Fruit fly (Drosophila melanogaster) whole organism, embryonic: Measurements from ENCODE around the gene CG43897.

Experiments
- ATbp ChIP-seq: fragments of 200-800 bp; sonication (Bioruptor generic); optimal IDR thresholded peaks from 2 replicates; lab custom pipeline; 2017; ENCODE audit warnings: missing biosample characterization, mild to moderate bottlenecking, missing genetic modification characterization, missing genetic modification reagents
- Atf-2 ChIP-seq: fragments of 200-800 bp; sonication (Bioruptor generic); optimal IDR thresholded peaks from 2 replicates; lab custom pipeline; 2016; ENCODE audit warnings: missing biosample characterization, missing genetic modification characterization
- Atf6 ChIP-seq: fragments of 200-800 bp; sonication (Bioruptor generic); IDR thresholded peaks from 2 replicates; pipeline ENCODE4 v1.3.6; 2022; ENCODE audit warnings: missing biosample characterization, missing genetic modification characterization
- Bteb2 ChIP-seq: fragments of 200-800 bp; sonication (Bioruptor generic); optimal IDR thresholded peaks from 2 replicates; lab custom pipeline; 2016; ENCODE audit warnings: missing biosample characterization, missing genetic modification characterization
- CG10267 ChIP-seq: fragments of 200-800 bp; sonication (Bioruptor generic); optimal IDR thresholded peaks from 2 replicates; lab custom pipeline; 2018; ENCODE audit warnings: missing biosample characterization, mild to moderate bottlenecking, missing genetic modification characterization, moderate library complexity
- CG10366 ChIP-seq: fragments of 200-800 bp; sonication (Bioruptor generic); IDR thresholded peaks from 2 replicates; pipeline ENCODE4 v1.3.6; 2022; ENCODE audit warnings: missing biosample characterization, missing genetic modification characterization
- CG17186 ChIP-seq: fragments of 200-800 bp; sonication (Bioruptor generic); optimal IDR thresholded peaks from 3 replicates; lab custom pipeline; 2017; ENCODE audit warnings: missing biosample characterization, missing genetic modification reagents, missing genetic modification characterization
- CG18476 ChIP-seq: fragments of 200-800 bp; sonication (Bioruptor generic); optimal IDR thresholded peaks from 2 replicates; lab custom pipeline; 2016; ENCODE audit warnings: missing biosample characterization, mild to moderate bottlenecking, missing genetic modification characterization
- CG2199 ChIP-seq: fragments of 200-800 bp; sonication (Bioruptor generic); IDR thresholded peaks from 3 replicates; pipeline ENCODE4 v1.3.6; 2022; ENCODE audit warnings: missing biosample characterization, missing genetic modification characterization
- CG2889 ChIP-seq: fragments of 200-800 bp; sonication (Bioruptor generic); IDR thresholded peaks from 3 replicates; pipeline ENCODE4 v1.3.6; 2022; ENCODE audit warnings: missing biosample characterization, missing genetic modification characterization
- CG4360 ChIP-seq: fragments of 200-800 bp; sonication (Bioruptor generic); IDR thresholded peaks from 2 replicates; pipeline ENCODE4 v1.3.6; 2022; ENCODE audit warnings: missing biosample characterization, missing genetic modification characterization
- CG43689 ChIP-seq: fragments of 200-800 bp; sonication (Bioruptor generic); IDR thresholded peaks from 2 replicates; pipeline ENCODE4 v1.3.6; 2022; ENCODE audit warnings: missing biosample characterization, missing genetic modification characterization
- CG4854 ChIP-seq: fragments of 200-800 bp; sonication (Bioruptor generic); optimal IDR thresholded peaks from 2 replicates; lab custom pipeline; 2016; ENCODE audit warnings: missing biosample characterization, missing genetic modification characterization, inconsistent platforms
- CG6654 ChIP-seq: fragments of 200-800 bp; sonication (Bioruptor generic); optimal IDR thresholded peaks from 2 replicates; lab custom pipeline; 2017; ENCODE audit warnings: missing biosample characterization, mild to moderate bottlenecking, missing genetic modification characterization
- CG6791 ChIP-seq: fragments of 200-800 bp; sonication (Bioruptor generic); IDR thresholded peaks from 3 replicates; pipeline ENCODE4 v1.3.6; 2022; ENCODE audit warnings: missing biosample characterization, missing genetic modification characterization; ENCODE audit not compliant: partially characterized antibody
- CG9932 ChIP-seq: fragments of 200-800 bp; sonication (Bioruptor generic); IDR thresholded peaks from 2 replicates; pipeline ENCODE4 v1.3.6; 2022; ENCODE audit warnings: missing biosample characterization, missing genetic modification characterization
- Camta ChIP-seq: fragments of 200-800 bp; sonication (Bioruptor generic); optimal IDR thresholded peaks from 2 replicates; lab custom pipeline; 2016; ENCODE audit warnings: missing biosample characterization, missing genetic modification characterization
- Doc3 ChIP-seq: fragments of 200-800 bp; sonication (Bioruptor generic); IDR thresholded peaks from 3 replicates; pipeline ENCODE4 v1.3.6; 2022; ENCODE audit warnings: missing biosample characterization, missing genetic modification characterization; ENCODE audit not compliant: partially characterized antibody
- Dp ChIP-seq: fragments of 200-800 bp; sonication (Bioruptor generic); optimal IDR thresholded peaks from 2 replicates; lab custom pipeline; 2018; ENCODE audit warnings: missing biosample characterization, mild to moderate bottlenecking, missing genetic modification characterization, moderate library complexity
- Gsc ChIP-seq: fragments of 200-800 bp; sonication (Bioruptor generic); IDR thresholded peaks from 2 replicates; pipeline ENCODE4 v1.3.6; 2022; ENCODE audit warnings: missing biosample characterization, missing genetic modification characterization
- Hey ChIP-seq: fragments of 200-800 bp; sonication (Bioruptor generic); optimal IDR thresholded peaks from 3 replicates; lab custom pipeline; 2018; ENCODE audit warnings: missing biosample characterization, mild to moderate bottlenecking, missing genetic modification characterization
- Hmr ChIP-seq: fragments of 200-800 bp; sonication (Bioruptor generic); optimal IDR thresholded peaks from 3 replicates; lab custom pipeline; 2017; ENCODE audit warnings: mild to moderate bottlenecking, missing biosample characterization, missing genetic modification reagents, missing genetic modification characterization
- Hsf ChIP-seq: fragments of 200-800 bp; sonication (Bioruptor generic); optimal IDR thresholded peaks from 3 replicates; lab custom pipeline; 2016; ENCODE audit warnings: missing biosample characterization, missing genetic modification characterization
- Lim3 ChIP-seq: fragments of 200-800 bp; sonication (Bioruptor generic); IDR thresholded peaks from 2 replicates; pipeline ENCODE4 v1.3.6; 2022; ENCODE audit warnings: missing biosample characterization, missing genetic modification characterization
- MESR4 ChIP-seq: fragments of 200-800 bp; sonication (Bioruptor generic); optimal IDR thresholded peaks from 2 replicates; lab custom pipeline; 2018; ENCODE audit warnings: missing biosample characterization, mild to moderate bottlenecking, missing genetic modification characterization, moderate library complexity
- Sry-δ ChIP-seq: fragments of 200-800 bp; sonication (Bioruptor generic); optimal IDR thresholded peaks from 2 replicates; lab custom pipeline; 2016; ENCODE audit warnings: missing biosample characterization, missing genetic modification characterization
- Ssrp ChIP-seq: fragments of 200-800 bp; sonication (Bioruptor generic); optimal IDR thresholded peaks from 2 replicates; lab custom pipeline; 2018; ENCODE audit warnings: missing biosample characterization, mild to moderate bottlenecking, missing genetic modification characterization, moderate library complexity
- Taf1 ChIP-seq: fragments of 200-800 bp; sonication (Bioruptor generic); IDR thresholded peaks from 2 replicates; pipeline ENCODE4 v1.3.6; 2022; ENCODE audit warnings: missing biosample characterization, missing genetic modification characterization
- Trl ChIP-seq, 3 experiments: fragments of >200 bp in 2 of 3; fragments of 200-800 bp in 1 of 3; sonication (Bioruptor generic) in 1 of 3; optimal IDR thresholded peaks; 2 replicates in 1 of 3; 3 replicates in 2 of 3; lab custom pipeline; 2016 to 2017; ENCODE audit warnings: missing biosample characterization in 1 of 3, missing genetic modification characterization in 1 of 3
- dan ChIP-seq: fragments of 200-800 bp; sonication (Bioruptor generic); IDR thresholded peaks from 2 replicates; pipeline ENCODE4 v1.3.6; 2022; ENCODE audit warnings: missing biosample characterization, missing genetic modification characterization
- dm ChIP-seq: fragments of 200-800 bp; sonication (Bioruptor generic); optimal IDR thresholded peaks from 3 replicates; lab custom pipeline; 2016; ENCODE audit warnings: missing biosample characterization, missing genetic modification characterization
- dysf ChIP-seq: fragments of 200-800 bp; sonication (Bioruptor generic); IDR thresholded peaks from 3 replicates; pipeline ENCODE4 v1.3.6; 2022; ENCODE audit warnings: missing biosample characterization, missing genetic modification characterization
- ewg ChIP-seq: fragments of 200-800 bp; sonication (Bioruptor generic); optimal IDR thresholded peaks from 3 replicates; lab custom pipeline; 2017; ENCODE audit warnings: mild to moderate bottlenecking, missing biosample characterization, missing genetic modification reagents, missing genetic modification characterization
- eyg ChIP-seq: fragments of 200-800 bp; sonication (Bioruptor generic); optimal IDR thresholded peaks from 3 replicates; lab custom pipeline; 2016; ENCODE audit warnings: missing biosample characterization, missing genetic modification characterization
- fd102C ChIP-seq: fragments of 200-800 bp; sonication (Bioruptor generic); optimal IDR thresholded peaks from 2 replicates; lab custom pipeline; 2018; ENCODE audit warnings: missing biosample characterization, mild to moderate bottlenecking, missing genetic modification characterization, moderate library complexity
- fd3F ChIP-seq: fragments of 200-800 bp; sonication (Bioruptor generic); optimal IDR thresholded peaks from 2 replicates; lab custom pipeline; 2018; ENCODE audit warnings: missing biosample characterization, mild to moderate bottlenecking, missing genetic modification characterization, moderate library complexity
- fru ChIP-seq: fragments of >200 bp; optimal IDR thresholded peaks from 2 replicates; lab custom pipeline; 2017
- kah ChIP-seq: fragments of 200-800 bp; sonication (Bioruptor generic); optimal IDR thresholded peaks from 2 replicates; lab custom pipeline; 2018; ENCODE audit warnings: missing biosample characterization, mild to moderate bottlenecking, missing genetic modification characterization
- mld ChIP-seq: fragments of 200-800 bp; sonication (Bioruptor generic); IDR thresholded peaks from 3 replicates; pipeline ENCODE4 v1.3.6; 2022; ENCODE audit warnings: missing biosample characterization, missing genetic modification characterization; ENCODE audit not compliant: partially characterized antibody
- org-1 ChIP-seq: fragments of 200-800 bp; sonication (Bioruptor generic); optimal IDR thresholded peaks from 2 replicates; lab custom pipeline; 2017; ENCODE audit warnings: missing biosample characterization, missing genetic modification characterization
- repo ChIP-seq: fragments of 200-800 bp; sonication (Bioruptor generic); optimal IDR thresholded peaks from 2 replicates; lab custom pipeline; 2016; ENCODE audit warnings: missing biosample characterization, missing genetic modification characterization
- sens ChIP-seq: fragments of 200-800 bp; sonication (Bioruptor generic); peaks from one replicate; lab custom pipeline; 2016; ENCODE audit warnings: missing biosample characterization, missing genetic modification characterization
- sim ChIP-seq: fragments of 200-800 bp; sonication (Bioruptor generic); IDR thresholded peaks from 2 replicates; pipeline ENCODE4 v1.3.6; 2022; ENCODE audit warnings: missing biosample characterization, missing genetic modification characterization
- sna ChIP-seq: fragments of 200-800 bp; sonication (Bioruptor generic); IDR thresholded peaks from 2 replicates; pipeline ENCODE4 v1.3.6; 2022; ENCODE audit warnings: missing biosample characterization, missing genetic modification characterization; ENCODE audit not compliant: partially characterized antibody
- tll ChIP-seq, 2 experiments: fragments of 200-800 bp in 1 of 2; fragments of >200 bp in 1 of 2; sonication (Bioruptor generic) in 1 of 2; optimal IDR thresholded peaks; 2 replicates each; lab custom pipeline; 2017 to 2019; ENCODE audit warnings: missing biosample characterization in 2 of 2, missing genetic modification characterization in 2 of 2, mild to moderate bottlenecking in 1 of 2, moderate library complexity in 1 of 2
- wek ChIP-seq: fragments of 200-800 bp; sonication (Bioruptor generic); optimal IDR thresholded peaks from 3 replicates; lab custom pipeline; 2018; ENCODE audit warnings: missing biosample characterization, mild to moderate bottlenecking, missing genetic modification characterization, moderate library complexity

The CG43897 gene

DNA sequence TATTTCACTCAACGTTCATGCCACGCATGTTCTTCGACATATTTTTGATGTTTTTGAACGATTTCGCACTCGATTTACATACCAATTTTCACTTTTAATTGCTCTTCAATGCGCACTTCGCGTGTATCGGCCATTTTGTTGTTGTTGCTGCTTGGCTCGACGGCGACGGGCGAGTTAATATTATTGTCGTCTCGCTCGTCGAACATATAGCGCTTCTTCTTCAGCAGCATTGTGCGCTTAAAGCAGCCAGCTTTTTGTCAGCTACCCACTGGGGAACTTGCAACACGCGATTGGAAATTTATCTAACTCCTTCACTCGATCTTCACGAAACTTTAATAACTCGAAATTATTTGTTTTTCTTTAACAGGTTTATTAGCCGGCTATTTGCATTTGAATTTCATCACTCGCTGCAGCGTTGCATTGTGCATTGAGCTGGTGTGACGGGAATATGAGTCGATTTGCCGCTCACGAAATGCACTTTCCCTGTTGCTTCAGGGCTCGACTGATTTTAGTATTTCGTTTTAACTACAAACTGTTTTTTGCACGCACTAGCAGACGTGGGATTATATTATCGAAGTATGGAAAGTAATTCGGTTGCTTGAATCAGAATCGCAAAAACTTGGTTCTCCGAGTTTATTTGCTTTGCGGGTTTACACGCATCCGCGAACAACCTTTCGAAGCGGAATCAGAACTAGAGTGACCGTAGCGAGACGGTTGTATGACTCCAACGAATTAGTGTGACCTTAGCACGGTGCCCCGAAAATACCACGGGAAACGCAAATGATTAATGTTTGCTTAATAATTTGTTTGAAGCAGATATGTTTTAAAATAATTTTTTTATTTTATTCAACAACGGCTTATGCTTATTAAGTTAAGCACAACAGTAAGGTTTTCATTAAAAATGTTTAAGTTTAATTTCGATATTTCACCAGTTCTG is 41.2 kb downstream of the CG43897 start, which contains the start of gene RasGAP1 (continued):
- TF ChIP-seq MESR4 (GFP tag; lab: Kevin White, UChicago) (peak; percentile 11), sens (peak; percentile 66), kah (GFP tag; lab: Kevin White, UChicago) (no peak), Taf1 (GFP tag; lab: Robert Waterston, UW) (0 out of 2 replicates have a peak, but pooled peaks have one; percentile 7), CG10366 (GFP tag; lab: Robert Waterston, UW) (no peak), CG6791 (peak; percentile 53; the same call in 2 of the 3 replicates), Atf6 (0 out of 2 replicates have a peak, but pooled peaks have one; percentile 26), mld (GFP tag; lab: Robert Waterston, UW) (no peak), repo (no peak), CG2889 (GFP tag; lab: Robert Waterston, UW) (no peak), Hmr (GFP tag; lab: Kevin White, UChicago) (peak; percentile 9), Dp (GFP tag; lab: Kevin White, UChicago) (peak; percentile 25), wek (no peak), sna (GFP tag; lab: Robert Waterston, UW) (no peak), fd102C (GFP tag; lab: Kevin White, UChicago) (no peak), dm (GFP tag; lab: Kevin White, UChicago) (peak; percentile 37), dysf (GFP tag; lab: Robert Waterston, UW) (no peak)

DNA sequence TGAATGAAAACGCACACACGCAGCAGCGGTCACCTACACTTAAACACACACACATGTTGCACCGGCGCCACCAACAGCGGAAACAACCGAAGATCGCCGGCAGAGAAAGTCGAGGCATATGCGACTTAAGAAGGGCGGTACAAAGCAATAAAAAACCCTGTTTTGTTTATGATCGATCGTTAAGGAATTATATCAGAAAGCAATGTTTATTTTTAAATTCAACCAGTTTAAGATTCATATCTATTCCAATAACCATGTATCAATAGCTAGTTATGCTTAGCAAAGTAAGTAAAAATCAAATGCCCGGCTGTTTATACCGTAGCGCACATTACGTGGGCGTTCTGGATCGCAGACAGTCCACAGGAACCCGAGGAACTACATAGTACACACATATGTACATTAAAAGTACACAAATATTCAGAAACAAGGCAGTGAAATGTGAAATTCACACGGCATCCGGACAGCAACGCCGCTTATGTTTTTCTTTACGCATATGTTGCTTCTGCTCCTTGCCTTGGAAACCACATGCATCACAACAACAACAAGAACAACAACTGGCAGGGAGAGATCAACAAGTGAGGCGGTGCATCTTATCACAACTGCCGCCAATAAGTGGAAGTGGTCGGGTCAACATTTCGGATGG is 42.3 kb downstream of the CG43897 start:
- TF ChIP-seq CG43689 (peak; percentile 92), fru (lab: Kevin White, UChicago) (no peak), CG2199 (GFP tag; lab: Robert Waterston, UW) (peak; percentile 99), CG4360 (peak; percentile 96), ewg (peak; percentile 93), ATbp (GFP tag; lab: Kevin White, UChicago) (peak; percentile 98), Camta (GFP tag; lab: Kevin White, UChicago) (peak; percentile 96), CG10267 (tag; lab: Kevin White, UChicago) (peak; percentile 95), CG17186 (GFP tag; lab: Kevin White, UChicago) (peak; percentile 96), dm (GFP tag; lab: Kevin White, UChicago) (peak; percentile 93), Doc3 (GFP tag; lab: Robert Waterston, UW) (no peak), dan (GFP tag; lab: Robert Waterston, UW) (peak; percentile 99), Bteb2 (peak; percentile 93), tll (GFP tag; optimal IDR thresholded peaks at IDR 0.05; lab: Kevin White, UChicago) (peak in 1 of 2 experiments; percentile 97), Hey (peak; percentile 74), Trl (optimal IDR thresholded peaks at IDR 0.05; lab: Kevin White, UChicago) (no peak), Trl (GFP tag; optimal IDR thresholded peaks at IDR 0.05; lab: Kevin White, UChicago) (peak; percentile 98), CG9932 (peak; percentile 91), CG4854 (GFP tag; lab: Kevin White, UChicago) (peak; percentile 94), Ssrp (tag; lab: Kevin White, UChicago) (peak; percentile 96), CG6654 (GFP tag; lab: Kevin White, UChicago) (peak; percentile 92), Hsf (GFP tag; lab: Kevin White, UChicago) (peak; percentile 97), Lim3 (peak; percentile 87; the same call in 1 of the 2 replicates), CG18476 (GFP tag; lab: Kevin White, UChicago) (peak; percentile 97), fd3F (GFP tag; lab: Kevin White, UChicago) (peak; percentile 76), Sry-δ (GFP tag; lab: Kevin White, UChicago) (peak; percentile 74), Gsc (GFP tag; lab: Robert Waterston, UW) (peak; percentile 96), org-1 (GFP tag; lab: Kevin White, UChicago) (peak; percentile 98), Atf-2 (GFP tag; lab: Kevin White, UChicago) (peak; percentile 97), sim (GFP tag; lab: Robert Waterston, UW) (peak; percentile 98), eyg (peak; percentile 93)
